Worm (Caenorhabditis elegans) whole organism, midembryonic: ENCODE data around the gene mif-1.
A peak's percentile ranks its signal among the peaks of the same experiment; 100 is the strongest.

Experiments used
- cog-1 ChIP-seq: sonication (generic microtip); optimal IDR thresholded peaks from 2 replicates; lab custom pipeline; 2016; ENCODE audit warnings: missing genetic modification characterization, missing compliant biosample characterization
- flt-1 ChIP-seq: fragments of 200-800 bp; sonication (Bioruptor generic); IDR thresholded peaks from 2 replicates; pipeline ENCODE4 v1.3.6; 2022; ENCODE audit warnings: missing genetic modification characterization, missing compliant biosample characterization
- klf-2 ChIP-seq: fragments of 200-800 bp; sonication (Bioruptor generic); conservative IDR thresholded peaks from 2 replicates; pipeline ENCODE4 v1.3.6; 2022; ENCODE audit warnings: missing genetic modification reagents, missing genetic modification characterization, missing compliant biosample characterization
- med-1 ChIP-seq: sonication (generic microtip); optimal IDR thresholded peaks from 2 replicates; lab custom pipeline; 2017; ENCODE audit warnings: missing genetic modification characterization, mild to moderate bottlenecking, missing compliant biosample characterization, antibody characterized with exemption, missing genetic modification reagents; ENCODE audit not compliant: insufficient read depth
- tab-1 ChIP-seq: fragments of 200-800 bp; sonication (Bioruptor generic); IDR thresholded peaks from 2 replicates; pipeline ENCODE4 v1.3.6; 2022; ENCODE audit warnings: missing genetic modification characterization, missing compliant biosample characterization
- ztf-23 ChIP-seq: fragments of 200-800 bp; sonication (Bioruptor generic); IDR thresholded peaks from 2 replicates; pipeline ENCODE4 v1.3.6; 2022; ENCODE audit warnings: missing genetic modification reagents, missing genetic modification characterization, missing compliant biosample characterization

ce11 chrIII:11834168-11834567, 13.8 kb upstream of the mif-1 start:
- TF ChIP-seq tab-1 (GFP tag; lab: Robert Waterston, UW), result 0 out of 2 replicates have a peak, but pooled peaks have one; percentile 17
- no peak for TF ChIP-seq med-1 (GFP tag; lab: Kevin White, UChicago)
- TF ChIP-seq klf-2, result no peak
- no peak for TF ChIP-seq flt-1
- no peak for TF ChIP-seq ztf-23 (GFP tag; lab: Robert Waterston, UW)
- no peak for TF ChIP-seq cog-1 (tag; lab: Kevin White, UChicago)
